Worm (Caenorhabditis elegans): ENCODE results near the gene F07H5.10.

Gene F07H5.10

ce11 chrII:8785875-8786274 is 22.5 kb downstream of the F07H5.10 start:
- TF ChIP-seq mep-1 (tag; optimal IDR thresholded peaks at IDR 0.05) (no peak), pha-4 (tag; optimal IDR thresholded peaks at IDR 0.05) (no peak), elt-1 (tag; optimal IDR thresholded peaks at IDR 0.05; ENCODE audit: borderline replicate concordance, insufficient read depth) (no peak), lin-13 (tag; optimal IDR thresholded peaks at IDR 0.05) (no peak), ceh-83 (GFP tag; optimal IDR thresholded peaks at IDR 0.05) (peak; percentile 3), ceh-39 (tag; optimal IDR thresholded peaks at IDR 0.05) (no peak), nhr-2 (tag; optimal IDR thresholded peaks at IDR 0.05) (no peak), blmp-1 (tag; optimal IDR thresholded peaks at IDR 0.05) (no peak), ham-2 (GFP tag; optimal IDR thresholded peaks at IDR 0.05) (peak; percentile 34), nhr-237 (tag; optimal IDR thresholded peaks at IDR 0.05) (no peak), sptf-1 (tag; optimal IDR thresholded peaks at IDR 0.05) (no peak), snpc-4 (tag; optimal IDR thresholded peaks at IDR 0.05) (no peak), unc-120 (tag; optimal IDR thresholded peaks at IDR 0.05; ENCODE audit: poor library complexity, severe bottlenecking) (no peak), ces-1 (GFP tag; optimal IDR thresholded peaks at IDR 0.05) (peak; percentile 54), mls-2 (tag; optimal IDR thresholded peaks at IDR 0.05) (peak; percentile 27), flh-1 (GFP tag; optimal IDR thresholded peaks at IDR 0.05) (no peak), M03D4.4 (tag; optimal IDR thresholded peaks at IDR 0.05) (no peak), nhr-12 (tag; optimal IDR thresholded peaks at IDR 0.05) (no peak), unc-62 (GFP tag; optimal IDR thresholded peaks at IDR 0.05) (no peak), sem-2 (GFP tag; optimal IDR thresholded peaks at IDR 0.05) (no peak), ceh-43 (GFP tag; optimal IDR thresholded peaks at IDR 0.05) (no peak), drap-1 (GFP tag; optimal IDR thresholded peaks at IDR 0.05) (no peak), nhr-28 (tag; optimal IDR thresholded peaks at IDR 0.05) (no peak), zip-8 (tag; optimal IDR thresholded peaks at IDR 0.05) (no peak), mab-5 (tag; optimal IDR thresholded peaks at IDR 0.05) (no peak), unc-39 (tag; optimal IDR thresholded peaks at IDR 0.05) (no peak), ztf-11 (tag; optimal IDR thresholded peaks at IDR 0.05) (no peak), elt-3 (tag; optimal IDR thresholded peaks at IDR 0.05) (no peak), bed-3 (GFP tag; optimal IDR thresholded peaks at IDR 0.05) (no peak)

ce11 chrII:8784235-8784928 is 24.0 kb downstream of the F07H5.10 start:
- TF ChIP-seq cnd-1 (tag; optimal IDR thresholded peaks at IDR 0.05) (no peak), unc-62 (GFP tag; optimal IDR thresholded peaks at IDR 0.05) (peak; percentile 2), ces-1 (GFP tag; optimal IDR thresholded peaks at IDR 0.05) (peak; percentile 9), unc-120 (tag; optimal IDR thresholded peaks at IDR 0.05; ENCODE audit: poor library complexity, severe bottlenecking) (peak; percentile 60)

ce11 chrII:8783451-8783967 is 24.9 kb downstream of the F07H5.10 start, which contains the start of gene sgn-1:
Gene sgn-1 (minus strand): TSS chrII:8783670.
- peak; percentile 71 for TF ChIP-seq hlh-1 (tag; optimal IDR thresholded peaks at IDR 0.05)
- TF ChIP-seq unc-62 (GFP tag; optimal IDR thresholded peaks at IDR 0.05) = peak; percentile 96
- no peak for TF ChIP-seq cnd-1 (tag; optimal IDR thresholded peaks at IDR 0.05)
- peak; percentile 64 for TF ChIP-seq unc-120 (tag; optimal IDR thresholded peaks at IDR 0.05; ENCODE audit: poor library complexity, severe bottlenecking)

- TF ChIP-seq unc-62 (GFP tag; optimal IDR thresholded peaks at IDR 0.05) (no peak), lin-13 (tag; optimal IDR thresholded peaks at IDR 0.05) (no peak), ztf-11 (tag; optimal IDR thresholded peaks at IDR 0.05) (no peak), nhr-12 (tag; optimal IDR thresholded peaks at IDR 0.05) (no peak), nhr-28 (tag; optimal IDR thresholded peaks at IDR 0.05) (no peak), snpc-4 (tag; optimal IDR thresholded peaks at IDR 0.05) (no peak), tbx-8 (GFP tag; optimal IDR thresholded peaks at IDR 0.05) (no peak), elt-3 (tag; optimal IDR thresholded peaks at IDR 0.05) (no peak)
Observed at ce11 chrII:8776504-8776903, 31.9 kb downstream of the F07H5.10 start.

- TF ChIP-seq mab-5 (tag; optimal IDR thresholded peaks at IDR 0.05) = no peak
- no peak for TF ChIP-seq ceh-43 (GFP tag; optimal IDR thresholded peaks at IDR 0.05)
- no peak for TF ChIP-seq ztf-11 (tag; optimal IDR thresholded peaks at IDR 0.05)
- TF ChIP-seq sem-2 (GFP tag; optimal IDR thresholded peaks at IDR 0.05) = no peak
- TF ChIP-seq drap-1 (GFP tag; optimal IDR thresholded peaks at IDR 0.05) = no peak
- TF ChIP-seq M03D4.4 (tag; optimal IDR thresholded peaks at IDR 0.05) = no peak
- no peak for TF ChIP-seq tbx-8 (GFP tag; optimal IDR thresholded peaks at IDR 0.05)
- TF ChIP-seq snpc-4 (tag; optimal IDR thresholded peaks at IDR 0.05) = no peak
- no peak for TF ChIP-seq sptf-1 (tag; optimal IDR thresholded peaks at IDR 0.05)
- TF ChIP-seq bed-3 (GFP tag; optimal IDR thresholded peaks at IDR 0.05) = no peak
- no peak for TF ChIP-seq nhr-28 (tag; optimal IDR thresholded peaks at IDR 0.05)
- TF ChIP-seq ceh-83 (GFP tag; optimal IDR thresholded peaks at IDR 0.05) = no peak
- TF ChIP-seq mep-1 (tag; optimal IDR thresholded peaks at IDR 0.05) = no peak
- TF ChIP-seq hlh-1 (tag; optimal IDR thresholded peaks at IDR 0.05) = no peak
- TF ChIP-seq zip-8 (tag; optimal IDR thresholded peaks at IDR 0.05) = no peak
- TF ChIP-seq nhr-237 (tag; optimal IDR thresholded peaks at IDR 0.05) = no peak
- no peak for TF ChIP-seq elt-1 (tag; optimal IDR thresholded peaks at IDR 0.05; ENCODE audit: borderline replicate concordance, insufficient read depth)
Observed at ce11 chrII:8770675-8771074, 37.7 kb downstream of the F07H5.10 start, which contains the start of gene let-19. Gene let-19 (plus strand): TSS chrII:8770975.
